Worm (Caenorhabditis elegans): Measurements from ENCODE around the gene F23F12.12.

F23F12.12 gene

DNA sequence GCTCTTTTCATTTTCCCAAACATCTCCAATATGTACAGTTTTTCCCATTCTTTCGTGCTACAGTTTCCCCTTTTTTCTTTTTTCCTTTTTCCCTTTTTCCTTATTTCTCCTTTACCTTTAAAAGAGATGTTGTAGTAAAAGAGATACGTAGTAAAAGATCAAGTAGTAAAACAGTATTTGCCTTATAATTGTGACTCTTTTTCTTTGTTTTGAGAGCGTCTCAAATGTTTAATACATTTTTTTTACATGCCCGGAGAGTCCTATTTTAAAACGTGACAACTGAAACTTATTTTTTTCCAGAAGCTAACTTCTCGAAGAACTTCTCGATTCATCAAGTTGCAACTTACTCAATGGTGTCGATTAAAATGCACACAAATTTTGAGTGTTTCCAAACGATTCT, at the start of gene F23F12.12:
Gene F23F12.12, plus strand, starts transcription at position 301 of the 400 bp plus-strand sequence.
- TF ChIP-seq hmbx-1 (tag; optimal IDR thresholded peaks at IDR 0.05) = no peak
- no peak for TF ChIP-seq sea-1 (GFP tag; conservative IDR thresholded peaks at IDR 0.05)
- no peak for TF ChIP-seq pes-1 (GFP tag; IDR thresholded peaks at IDR 0.05)
- no peak for TF ChIP-seq B0310.2 (tag; optimal IDR thresholded peaks at IDR 0.05)
- no peak for TF ChIP-seq ceh-36 (tag; optimal IDR thresholded peaks at IDR 0.05)
- TF ChIP-seq aly-1 (tag; optimal IDR thresholded peaks at IDR 0.05) = no peak
- TF ChIP-seq scrt-1 (GFP tag; IDR thresholded peaks at IDR 0.05) = no peak

DNA sequence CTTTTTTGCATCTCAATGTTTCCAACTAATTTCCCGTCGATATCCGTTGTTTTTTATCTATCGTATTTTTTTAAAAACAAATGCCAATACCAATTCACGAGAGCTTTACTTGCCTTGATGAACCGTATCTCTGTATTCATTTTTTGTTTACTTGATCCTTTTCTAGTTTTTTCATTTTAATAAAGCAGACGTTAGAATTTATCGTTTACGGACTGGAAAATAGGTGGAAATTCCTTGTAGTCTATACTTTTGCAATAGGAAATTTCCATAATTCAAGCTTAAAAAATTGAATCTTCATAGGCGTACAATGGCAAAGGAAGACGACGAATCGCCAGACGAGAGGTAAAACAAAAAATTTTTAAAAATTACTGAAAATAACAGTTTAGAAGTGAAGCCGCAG, 48.1 kb upstream of the F23F12.12 start, which contains the start of gene algn-1:
Gene algn-1, plus strand, starts transcription at position 301 of the 400 bp plus-strand sequence.
- TF ChIP-seq ama-1 (optimal IDR thresholded peaks at IDR 0.05) = no peak
- TF ChIP-seq tbx-37 (GFP tag; conservative IDR thresholded peaks at IDR 0.05) = no peak
- TF ChIP-seq flt-1 (GFP tag; IDR thresholded peaks at IDR 0.05) = no peak
- no peak for TF ChIP-seq B0310.2 (tag; optimal IDR thresholded peaks at IDR 0.05)
- TF ChIP-seq sea-1 (GFP tag; conservative IDR thresholded peaks at IDR 0.05) = no peak
- TF ChIP-seq ceh-13 (GFP tag; optimal IDR thresholded peaks at IDR 0.05) = no peak
- TF ChIP-seq hmbx-1 (tag; optimal IDR thresholded peaks at IDR 0.05) = no peak
- TF ChIP-seq scrt-1 (GFP tag; IDR thresholded peaks at IDR 0.05) = no peak
- TF ChIP-seq hnd-1 (tag; optimal IDR thresholded peaks at IDR 0.05) = no peak
- TF ChIP-seq pes-1 (GFP tag; IDR thresholded peaks at IDR 0.05) = no peak
- no peak for TF ChIP-seq aly-1 (tag; optimal IDR thresholded peaks at IDR 0.05)

ce11 chrIII:6462610-6463009, 45.3 kb upstream of the F23F12.12 start, which contains the start of gene T26A5.8:
TSS of gene T26A5.8 (minus strand) at chrIII:6462856.
- TF ChIP-seq hmg-4 (GFP tag; optimal IDR thresholded peaks at IDR 0.05) = no peak

ce11 chrIII:6463679-6464078, 44.3 kb upstream of the F23F12.12 start, which contains the start of gene dlc-1:
TSS of gene dlc-1 (minus strand) at chrIII:6463779.
- TF ChIP-seq tbx-11 (GFP tag; IDR thresholded peaks at IDR 0.05) = no peak
- no peak for TF ChIP-seq B0310.2 (tag; optimal IDR thresholded peaks at IDR 0.05)
- no peak for TF ChIP-seq tra-4 (tag; optimal IDR thresholded peaks at IDR 0.05)
- TF ChIP-seq ets-7 (tag; optimal IDR thresholded peaks at IDR 0.05) = no peak
- no peak for TF ChIP-seq pes-1 (GFP tag; IDR thresholded peaks at IDR 0.05)
- no peak for TF ChIP-seq hmg-4 (GFP tag; optimal IDR thresholded peaks at IDR 0.05)
- TF ChIP-seq hnd-1 (tag; optimal IDR thresholded peaks at IDR 0.05) = no peak
- no peak for TF ChIP-seq tbx-37 (GFP tag; conservative IDR thresholded peaks at IDR 0.05)
- TF ChIP-seq F13C5.2 (tag; optimal IDR thresholded peaks at IDR 0.05) = no peak
- no peak for TF ChIP-seq flt-1 (GFP tag; IDR thresholded peaks at IDR 0.05)
- no peak for TF ChIP-seq sea-1 (GFP tag; conservative IDR thresholded peaks at IDR 0.05)
- TF ChIP-seq hmbx-1 (tag; optimal IDR thresholded peaks at IDR 0.05) = no peak
- no peak for TF ChIP-seq scrt-1 (GFP tag; IDR thresholded peaks at IDR 0.05)
- TF ChIP-seq ama-1 (optimal IDR thresholded peaks at IDR 0.05) = no peak
- TF ChIP-seq aly-1 (tag; optimal IDR thresholded peaks at IDR 0.05) = no peak
- no peak for TF ChIP-seq ceh-36 (tag; optimal IDR thresholded peaks at IDR 0.05)
- no peak for TF ChIP-seq ceh-13 (GFP tag; optimal IDR thresholded peaks at IDR 0.05)

ce11 chrIII:6464113-6464571, 43.8 kb upstream of the F23F12.12 start:
- peak; percentile 39 for TF ChIP-seq hmg-4 (GFP tag; optimal IDR thresholded peaks at IDR 0.05)
- TF ChIP-seq aly-1 (tag; optimal IDR thresholded peaks at IDR 0.05) = peak; percentile 66
- peak; percentile 29 for TF ChIP-seq F13C5.2 (tag; optimal IDR thresholded peaks at IDR 0.05)
- 0 out of 2 replicates have a peak, but pooled peaks have one; percentile 19 for TF ChIP-seq sea-1 (GFP tag; conservative IDR thresholded peaks at IDR 0.05)
- TF ChIP-seq tbx-11 (GFP tag; IDR thresholded peaks at IDR 0.05) = no peak
- no peak for TF ChIP-seq hnd-1 (tag; optimal IDR thresholded peaks at IDR 0.05)
- 0 out of 2 replicates have a peak, but pooled peaks have one; percentile 22 for TF ChIP-seq flt-1 (GFP tag; IDR thresholded peaks at IDR 0.05)

- TF ChIP-seq F13C5.2 (tag; optimal IDR thresholded peaks at IDR 0.05) = no peak
- TF ChIP-seq tra-4 (tag; optimal IDR thresholded peaks at IDR 0.05) = no peak
- no peak for TF ChIP-seq ceh-36 (tag; optimal IDR thresholded peaks at IDR 0.05)
- TF ChIP-seq tbx-11 (GFP tag; IDR thresholded peaks at IDR 0.05) = no peak
- TF ChIP-seq B0310.2 (tag; optimal IDR thresholded peaks at IDR 0.05) = no peak
- no peak for TF ChIP-seq pes-1 (GFP tag; IDR thresholded peaks at IDR 0.05)
Observed at ce11 chrIII:6464913-6465312, 43.0 kb upstream of the F23F12.12 start, which contains the start of gene nduf-2.2. TSS of gene nduf-2.2 (plus strand) at chrIII:6465222.

DNA sequence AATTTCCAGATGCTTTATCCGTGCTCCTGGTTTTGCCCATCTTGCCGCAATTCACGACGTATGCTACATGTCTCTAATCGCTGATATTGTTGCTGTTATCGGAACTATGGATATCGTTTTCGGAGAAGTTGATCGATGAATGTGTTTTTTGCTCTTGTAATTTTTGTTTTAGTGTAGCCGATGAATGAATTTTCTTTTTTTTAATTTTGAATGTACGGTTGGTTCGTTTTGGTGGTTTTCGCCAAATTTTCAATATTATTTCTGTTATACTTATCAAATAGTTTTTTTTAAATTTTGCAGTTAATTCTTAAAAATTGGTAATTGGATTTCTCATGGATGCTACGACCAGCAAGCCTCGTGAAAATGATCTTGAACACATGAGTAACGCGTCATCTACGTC, 40.9 kb upstream of the F23F12.12 start, which contains the start of gene T26A5.2:
Gene T26A5.2, plus strand, starts transcription at position 301 of the 400 bp plus-strand sequence.
- TF ChIP-seq hmbx-1 (tag; optimal IDR thresholded peaks at IDR 0.05) (no peak), scrt-1 (GFP tag; IDR thresholded peaks at IDR 0.05) (no peak), F13C5.2 (tag; optimal IDR thresholded peaks at IDR 0.05) (no peak), pes-1 (GFP tag; IDR thresholded peaks at IDR 0.05) (no peak), ama-1 (optimal IDR thresholded peaks at IDR 0.05) (no peak), flt-1 (GFP tag; IDR thresholded peaks at IDR 0.05) (no peak), aly-1 (tag; optimal IDR thresholded peaks at IDR 0.05) (no peak), sea-1 (GFP tag; conservative IDR thresholded peaks at IDR 0.05) (no peak), tbx-11 (GFP tag; IDR thresholded peaks at IDR 0.05) (no peak), ceh-13 (GFP tag; optimal IDR thresholded peaks at IDR 0.05) (no peak), tra-4 (tag; optimal IDR thresholded peaks at IDR 0.05) (no peak), B0310.2 (tag; optimal IDR thresholded peaks at IDR 0.05) (no peak), tbx-37 (GFP tag; conservative IDR thresholded peaks at IDR 0.05) (no peak), ceh-36 (tag; optimal IDR thresholded peaks at IDR 0.05) (no peak), hnd-1 (tag; optimal IDR thresholded peaks at IDR 0.05) (no peak), hmg-4 (GFP tag; optimal IDR thresholded peaks at IDR 0.05) (no peak), ets-7 (tag; optimal IDR thresholded peaks at IDR 0.05) (no peak)

ce11 chrIII:6471451-6471850, 36.5 kb upstream of the F23F12.12 start, which contains the start of gene wht-6:
TSS of gene wht-6 (plus strand) at chrIII:6471751.
- no peak for TF ChIP-seq hnd-1 (tag; optimal IDR thresholded peaks at IDR 0.05)
- TF ChIP-seq pes-1 (GFP tag; IDR thresholded peaks at IDR 0.05) = no peak

All from whole organism, early embryonic.